Worm (Caenorhabditis elegans): Measurements from ENCODE around the gene hpo-18.

DNA sequence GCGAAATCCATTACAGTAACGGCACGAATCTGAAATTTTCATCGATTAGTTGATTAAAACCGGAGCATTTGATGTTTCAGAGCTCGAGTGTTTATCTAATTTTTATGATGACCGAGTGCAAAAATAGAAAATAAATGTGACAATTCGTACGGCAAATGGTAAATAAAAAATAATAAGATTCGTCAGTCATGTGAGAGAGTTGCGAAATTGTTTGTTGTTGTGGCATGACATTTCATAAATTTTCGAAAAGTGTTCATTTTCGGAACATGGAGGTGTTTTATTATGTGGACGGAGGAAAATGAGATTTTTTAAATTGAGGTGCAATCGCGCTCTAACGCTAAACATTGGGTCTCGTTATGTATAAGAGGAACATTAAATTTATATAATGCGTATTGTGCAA lies 4.5 kb downstream of the hpo-18 start:
- no peak for TF ChIP-seq ceh-82 (tag; optimal IDR thresholded peaks at IDR 0.05)
- TF ChIP-seq nhr-237 (tag; optimal IDR thresholded peaks at IDR 0.05): no peak
- TF ChIP-seq alr-1 (tag; optimal IDR thresholded peaks at IDR 0.05): no peak
- TF ChIP-seq lin-13 (GFP tag; optimal IDR thresholded peaks at IDR 0.05): no peak
- TF ChIP-seq fos-1 (tag; optimal IDR thresholded peaks at IDR 0.05): no peak
- no peak for TF ChIP-seq ztf-4 (tag; optimal IDR thresholded peaks at IDR 0.05)
- TF ChIP-seq lin-39 (tag; optimal IDR thresholded peaks at IDR 0.05): no peak
- no peak for TF ChIP-seq sem-4 (tag; optimal IDR thresholded peaks at IDR 0.05)
- TF ChIP-seq nhr-12 (tag; optimal IDR thresholded peaks at IDR 0.05): no peak
- no peak for TF ChIP-seq egl-27 (tag; optimal IDR thresholded peaks at IDR 0.05)
